Fruit fly (Drosophila melanogaster) whole organism, embryonic: ENCODE data around the gene nanos.

Source experiments
- B-H2 ChIP-seq: fragments of 200-800 bp; sonication (Bioruptor generic); optimal IDR thresholded peaks from 2 replicates; lab custom pipeline; 2018; ENCODE audit warnings: missing biosample characterization, mild to moderate bottlenecking, missing genetic modification characterization
- Blimp-1 ChIP-seq: fragments of 200-800 bp; sonication (Bioruptor generic); optimal IDR thresholded peaks from 3 replicates; lab custom pipeline; 2018; ENCODE audit warnings: missing biosample characterization, missing genetic modification characterization, mild to moderate bottlenecking, moderate library complexity, missing genetic modification reagents
- BtbVII ChIP-seq: fragments of 200-800 bp; sonication (Bioruptor generic); optimal IDR thresholded peaks from 3 replicates; lab custom pipeline; 2017; ENCODE audit warnings: missing biosample characterization, mild to moderate bottlenecking, missing genetic modification characterization
- CG10267 ChIP-seq: fragments of 200-800 bp; sonication (Bioruptor generic); optimal IDR thresholded peaks from 2 replicates; lab custom pipeline; 2018; ENCODE audit warnings: missing biosample characterization, mild to moderate bottlenecking, missing genetic modification characterization, moderate library complexity
- CG10366 ChIP-seq: fragments of 200-800 bp; sonication (Bioruptor generic); IDR thresholded peaks from 2 replicates; pipeline ENCODE4 v1.3.6; 2022; ENCODE audit warnings: missing biosample characterization, missing genetic modification characterization
- CG11560 ChIP-seq: fragments of 200-800 bp; sonication (Bioruptor generic); IDR thresholded peaks from 3 replicates; pipeline ENCODE4 v1.3.6; 2022; ENCODE audit warnings: missing biosample characterization, missing genetic modification characterization
- CG11696 ChIP-seq: fragments of 200-800 bp; sonication (Bioruptor generic); IDR thresholded peaks from 2 replicates; pipeline ENCODE4 v1.3.6; 2022; ENCODE audit warnings: missing biosample characterization, missing genetic modification characterization
- CG12942 ChIP-seq: fragments of 200-800 bp; sonication (Bioruptor generic); optimal IDR thresholded peaks from 3 replicates; lab custom pipeline; 2016; ENCODE audit warnings: missing biosample characterization, missing genetic modification characterization
- CG30431 ChIP-seq: fragments of 200-800 bp; sonication (Bioruptor generic); optimal IDR thresholded peaks from 2 replicates; lab custom pipeline; 2017; ENCODE audit warnings: missing biosample characterization, missing genetic modification characterization
- CG31224 ChIP-seq: fragments of 200-800 bp; sonication (Bioruptor generic); IDR thresholded peaks from 2 replicates; pipeline ENCODE4 v1.3.6; 2022; ENCODE audit warnings: missing biosample characterization, missing genetic modification characterization
- CG3838 ChIP-seq: fragments of 200-800 bp; sonication (Bioruptor generic); optimal IDR thresholded peaks from 3 replicates; lab custom pipeline; 2016; ENCODE audit warnings: missing biosample characterization, missing genetic modification characterization
- CG6254 ChIP-seq: fragments of 200-800 bp; sonication (Bioruptor generic); optimal IDR thresholded peaks from 3 replicates; lab custom pipeline; 2017; ENCODE audit warnings: mild to moderate bottlenecking, missing biosample characterization, missing genetic modification reagents, missing genetic modification characterization
- CG7839 ChIP-seq: fragments of 200-800 bp; sonication (Bioruptor generic); optimal IDR thresholded peaks from 3 replicates; lab custom pipeline; 2018; ENCODE audit warnings: missing biosample characterization, mild to moderate bottlenecking, missing genetic modification characterization, moderate library complexity
- CG8089 ChIP-seq: fragments of 200-800 bp; sonication (Bioruptor generic); optimal IDR thresholded peaks from 3 replicates; lab custom pipeline; 2016; ENCODE audit warnings: missing biosample characterization, missing genetic modification characterization
- CG8290 ChIP-seq, 3 experiments: fragments of 200-800 bp; sonication (Bioruptor generic); optimal IDR thresholded peaks; 2 replicates each; lab custom pipeline; 2016 to 2019; ENCODE audit warnings: missing biosample characterization in 3 of 3, missing genetic modification characterization in 3 of 3, mild to moderate bottlenecking in 2 of 3, moderate library complexity in 1 of 3
- CG8359 ChIP-seq: fragments of 200-800 bp; sonication (Bioruptor generic); optimal IDR thresholded peaks from 2 replicates; lab custom pipeline; 2017; ENCODE audit warnings: missing biosample characterization, mild to moderate bottlenecking, missing genetic modification characterization, borderline replicate concordance
- CG9609 ChIP-seq: fragments of 200-800 bp; sonication (Bioruptor generic); optimal IDR thresholded peaks from 3 replicates; lab custom pipeline; 2016; ENCODE audit warnings: missing biosample characterization, missing genetic modification characterization
- Chrac-16 ChIP-seq: fragments of 200-800 bp; sonication (Bioruptor generic); optimal IDR thresholded peaks from 3 replicates; lab custom pipeline; 2016; ENCODE audit warnings: missing biosample characterization, missing genetic modification characterization
- D19B ChIP-seq: fragments of 200-800 bp; sonication (Bioruptor generic); optimal IDR thresholded peaks from 2 replicates; lab custom pipeline; 2017; ENCODE audit warnings: missing biosample characterization, mild to moderate bottlenecking, missing genetic modification characterization
- Drgx ChIP-seq: fragments of 200-800 bp; sonication (Bioruptor generic); IDR thresholded peaks from 2 replicates; pipeline ENCODE4 v1.3.6; 2022; ENCODE audit warnings: missing biosample characterization, missing genetic modification characterization
- H2.0 ChIP-seq: fragments of 200-800 bp; sonication (Bioruptor generic); IDR thresholded peaks from 2 replicates; pipeline ENCODE4 v1.3.6; 2022; ENCODE audit warnings: missing biosample characterization, missing genetic modification characterization
- HLH3B ChIP-seq: fragments of 200-800 bp; sonication (Bioruptor generic); IDR thresholded peaks from 2 replicates; pipeline ENCODE4 v1.3.6; 2022; ENCODE audit warnings: missing biosample characterization, missing genetic modification characterization
- HLH54F ChIP-seq: fragments of 200-800 bp; sonication (Bioruptor generic); optimal IDR thresholded peaks from 3 replicates; lab custom pipeline; 2016; ENCODE audit warnings: missing biosample characterization, missing genetic modification characterization
- HmgD ChIP-seq: fragments of 200-800 bp; sonication (Bioruptor generic); optimal IDR thresholded peaks from 3 replicates; lab custom pipeline; 2016; ENCODE audit warnings: missing biosample characterization, missing genetic modification characterization
- MESR4 ChIP-seq: fragments of 200-800 bp; sonication (Bioruptor generic); optimal IDR thresholded peaks from 2 replicates; lab custom pipeline; 2018; ENCODE audit warnings: missing biosample characterization, mild to moderate bottlenecking, missing genetic modification characterization, moderate library complexity
- Oli ChIP-seq: fragments of 200-800 bp; sonication (Bioruptor generic); optimal IDR thresholded peaks from 2 replicates; lab custom pipeline; 2018; ENCODE audit warnings: missing biosample characterization, mild to moderate bottlenecking, missing genetic modification characterization, moderate library complexity
- Xbp1 ChIP-seq: fragments of 200-800 bp; sonication (Bioruptor generic); optimal IDR thresholded peaks from 3 replicates; lab custom pipeline; 2016; ENCODE audit warnings: missing biosample characterization, mild to moderate bottlenecking, missing genetic modification characterization
- Xrp1 ChIP-seq: fragments of 200-800 bp; sonication (Bioruptor generic); IDR thresholded peaks from 2 replicates; pipeline ENCODE4 v1.3.6; 2022; ENCODE audit warnings: missing biosample characterization, missing genetic modification characterization
- ase ChIP-seq: fragments of 200-800 bp; sonication (Bioruptor generic); IDR thresholded peaks from 3 replicates; pipeline ENCODE4 v1.3.6; 2022; ENCODE audit warnings: missing biosample characterization, missing genetic modification characterization
- bbx ChIP-seq: fragments of 200-800 bp; sonication (Bioruptor generic); IDR thresholded peaks from 2 replicates; pipeline ENCODE4 v1.3.6; 2022; ENCODE audit warnings: missing biosample characterization, missing genetic modification characterization; ENCODE audit not compliant: partially characterized antibody
- bowl ChIP-seq: fragments of 200-800 bp; sonication (Bioruptor generic); IDR thresholded peaks from 2 replicates; pipeline ENCODE4 v1.3.6; 2022; ENCODE audit warnings: missing biosample characterization, missing genetic modification characterization
- chif ChIP-seq, 2 experiments: fragments of 200-800 bp; sonication (Bioruptor generic); optimal IDR thresholded peaks; 3 replicates each; lab custom pipeline; 2016; ENCODE audit warnings: missing biosample characterization in 2 of 2, missing genetic modification characterization in 2 of 2
- dmrt11E ChIP-seq: fragments of 200-800 bp; sonication (Bioruptor generic); optimal IDR thresholded peaks from 3 replicates; lab custom pipeline; 2018; ENCODE audit warnings: missing biosample characterization, mild to moderate bottlenecking, missing genetic modification characterization, moderate library complexity
- gcm ChIP-seq: fragments of 200-800 bp; sonication (Bioruptor generic); optimal IDR thresholded peaks from 2 replicates; lab custom pipeline; 2019; ENCODE audit warnings: missing biosample characterization, mild to moderate bottlenecking, missing genetic modification characterization, moderate library complexity
- grn ChIP-seq: fragments of 200-800 bp; sonication (Bioruptor generic); optimal IDR thresholded peaks from 3 replicates; lab custom pipeline; 2017; ENCODE audit warnings: missing biosample characterization, missing genetic modification characterization
- lov ChIP-seq, 2 experiments: fragments of 200-800 bp in 1 of 2; fragments of >200 bp in 1 of 2; sonication (Bioruptor generic) in 1 of 2; IDR thresholded peaks in 1 of 2; optimal IDR thresholded peaks in 1 of 2; 2 replicates in 1 of 2; 3 replicates in 1 of 2; pipeline versions ENCODE4 v1.3.6 to Lab custom; 2017 to 2022; ENCODE audit warnings: missing biosample characterization in 1 of 2, missing genetic modification characterization in 1 of 2
- pb ChIP-seq: fragments of 200-800 bp; sonication (Bioruptor generic); optimal IDR thresholded peaks from 3 replicates; lab custom pipeline; 2016; ENCODE audit warnings: missing biosample characterization, missing genetic modification characterization
- phol ChIP-seq: fragments of 200-800 bp; sonication (Bioruptor generic); optimal IDR thresholded peaks from 3 replicates; lab custom pipeline; 2018; ENCODE audit warnings: missing biosample characterization, mild to moderate bottlenecking, missing genetic modification characterization, moderate library complexity
- repo ChIP-seq: fragments of 200-800 bp; sonication (Bioruptor generic); optimal IDR thresholded peaks from 2 replicates; lab custom pipeline; 2016; ENCODE audit warnings: missing biosample characterization, missing genetic modification characterization
- salm ChIP-seq: fragments of 200-800 bp; sonication (Bioruptor generic); optimal IDR thresholded peaks from 2 replicates; lab custom pipeline; 2018; ENCODE audit warnings: missing biosample characterization, mild to moderate bottlenecking, missing genetic modification characterization
- seq ChIP-seq: fragments of 200-800 bp; sonication (Bioruptor generic); IDR thresholded peaks from 2 replicates; pipeline ENCODE4 v1.3.6; 2022; ENCODE audit warnings: missing biosample characterization, missing genetic modification characterization
- slbo ChIP-seq: fragments of 200-800 bp; sonication (Bioruptor generic); IDR thresholded peaks from 2 replicates; pipeline ENCODE4 v1.3.6; 2022; ENCODE audit warnings: missing biosample characterization, missing genetic modification characterization
- sna ChIP-seq: fragments of 200-800 bp; sonication (Bioruptor generic); IDR thresholded peaks from 2 replicates; pipeline ENCODE4 v1.3.6; 2022; ENCODE audit warnings: missing biosample characterization, missing genetic modification characterization; ENCODE audit not compliant: partially characterized antibody
- sr ChIP-seq: fragments of 200-800 bp; sonication (Bioruptor generic); IDR thresholded peaks from 3 replicates; pipeline ENCODE4 v1.3.6; 2022; ENCODE audit warnings: missing biosample characterization, missing genetic modification characterization
- tio ChIP-seq: fragments of 200-800 bp; sonication (Bioruptor generic); optimal IDR thresholded peaks from 2 replicates; lab custom pipeline; 2017; ENCODE audit warnings: missing biosample characterization, missing genetic modification characterization, inconsistent platforms
- twi ChIP-seq: fragments of 200-800 bp; optimal IDR thresholded peaks from 2 replicates; lab custom pipeline; 2019; ENCODE audit warnings: missing biosample characterization, mild to moderate bottlenecking, missing genetic modification characterization, moderate library complexity
- tx ChIP-seq: fragments of 200-800 bp; sonication (Bioruptor generic); optimal IDR thresholded peaks from 2 replicates; lab custom pipeline; 2016; ENCODE audit warnings: missing biosample characterization, missing genetic modification characterization
- vnd ChIP-seq: fragments of 200-800 bp; sonication (Bioruptor generic); IDR thresholded peaks from 3 replicates; pipeline ENCODE4 v1.3.6; 2022; ENCODE audit warnings: missing biosample characterization, missing genetic modification characterization; ENCODE audit not compliant: partially characterized antibody
- zen2 ChIP-seq: fragments of 200-800 bp; sonication (Bioruptor generic); IDR thresholded peaks from 3 replicates; pipeline ENCODE4 v1.3.6; 2022; ENCODE audit warnings: missing biosample characterization, missing genetic modification characterization; ENCODE audit not compliant: partially characterized antibody
- zf30C ChIP-seq: fragments of 200-800 bp; sonication (Bioruptor generic); optimal IDR thresholded peaks from 3 replicates; lab custom pipeline; 2018; ENCODE audit warnings: missing biosample characterization, mild to moderate bottlenecking, missing genetic modification characterization

nanos gene

dm6 chr3R:19108126-19108525 lies 48.9 kb upstream of the nanos start (continued):
- peak; percentile 29 for TF ChIP-seq phol (tag; lab: Kevin White, UChicago)
- no peak for TF ChIP-seq bbx (GFP tag; lab: Robert Waterston, UW)
- TF ChIP-seq CG12942 (GFP tag; lab: Kevin White, UChicago), result no peak
- TF ChIP-seq gcm (GFP tag; lab: Kevin White, UChicago), result peak; percentile 11
- no peak for TF ChIP-seq CG31224 (GFP tag; lab: Robert Waterston, UW)
- TF ChIP-seq repo (GFP tag; lab: Kevin White, UChicago), result no peak
- TF ChIP-seq D19B (GFP tag; lab: Kevin White, UChicago), result no peak
- peak; percentile 47 for TF ChIP-seq twi (tag; lab: Kevin White, UChicago)
- no peak; the same call in 1 of the 2 replicates for TF ChIP-seq CG10366 (GFP tag; lab: Robert Waterston, UW)
- TF ChIP-seq seq (GFP tag; lab: Robert Waterston, UW), result no peak
- TF ChIP-seq Blimp-1 (GFP tag; lab: Kevin White, UChicago), result peak; percentile 54
- no peak for TF ChIP-seq ase
- TF ChIP-seq lov (optimal IDR thresholded peaks at IDR 0.05; lab: Kevin White, UChicago), result no peak
- no peak for TF ChIP-seq lov (GFP tag; IDR thresholded peaks at IDR 0.05; lab: Robert Waterston, UW)
- no peak for TF ChIP-seq Oli (tag; lab: Kevin White, UChicago)
- TF ChIP-seq chif (GFP tag; optimal IDR thresholded peaks at IDR 0.05; lab: Kevin White, UChicago), result peak in 1 of 2 experiments; percentile 37
- no peak for TF ChIP-seq zen2 (GFP tag; lab: Robert Waterston, UW)
- 0 out of 2 replicates have a peak, but pooled peaks have one; percentile 4 for TF ChIP-seq slbo (GFP tag; lab: Robert Waterston, UW)
- no peak for TF ChIP-seq CG9609 (GFP tag; lab: Kevin White, UChicago)
- peak; percentile 37 for TF ChIP-seq CG6254 (GFP tag; lab: Kevin White, UChicago)
- peak; percentile 11 for TF ChIP-seq CG7839
- TF ChIP-seq CG8290 (GFP tag; optimal IDR thresholded peaks at IDR 0.05; lab: Kevin White, UChicago), result peak; percentile 1
- no peak for TF ChIP-seq CG8290 (tag; optimal IDR thresholded peaks at IDR 0.05; lab: Kevin White, UChicago)
- TF ChIP-seq sna (GFP tag; lab: Robert Waterston, UW), result no peak
- peak; percentile 25 for TF ChIP-seq Chrac-16
- no peak for TF ChIP-seq MESR4 (GFP tag; lab: Kevin White, UChicago)
- TF ChIP-seq vnd (GFP tag; lab: Robert Waterston, UW), result no peak
- no peak for TF ChIP-seq CG3838
- no peak for TF ChIP-seq HLH54F (GFP tag; lab: Kevin White, UChicago)
- TF ChIP-seq zf30C (GFP tag; lab: Kevin White, UChicago), result peak; percentile 16
- TF ChIP-seq Xbp1 (GFP tag; lab: Kevin White, UChicago), result peak; percentile 11
- 0 out of 2 replicates have a peak, but pooled peaks have one; percentile 19 for TF ChIP-seq HLH3B (GFP tag; lab: Robert Waterston, UW)
- TF ChIP-seq HmgD (GFP tag; lab: Kevin White, UChicago), result no peak
- TF ChIP-seq tx, result no peak
- TF ChIP-seq bowl, result no peak
- no peak for TF ChIP-seq BtbVII
- TF ChIP-seq grn (GFP tag; lab: Kevin White, UChicago), result no peak
- TF ChIP-seq CG8359 (GFP tag; lab: Kevin White, UChicago), result no peak
- no peak for TF ChIP-seq CG8089 (GFP tag; lab: Kevin White, UChicago)
- TF ChIP-seq tio, result no peak
- 0 out of 2 replicates have a peak, but pooled peaks have one; percentile 16 for TF ChIP-seq Drgx (GFP tag; lab: Robert Waterston, UW)
- no peak for TF ChIP-seq salm (tag; lab: Kevin White, UChicago)
- TF ChIP-seq CG10267 (tag; lab: Kevin White, UChicago), result peak; percentile 15
- TF ChIP-seq CG11560 (tag; lab: Robert Waterston, UW), result no peak
- peak; percentile 57 for TF ChIP-seq Xrp1 (GFP tag; lab: Robert Waterston, UW)
- TF ChIP-seq dmrt11E (tag; lab: Kevin White, UChicago), result peak; percentile 38
- TF ChIP-seq H2.0 (GFP tag; lab: Robert Waterston, UW), result no peak
- no peak for TF ChIP-seq pb (GFP tag; lab: Kevin White, UChicago)
- no peak for TF ChIP-seq B-H2 (GFP tag; lab: Kevin White, UChicago)
- no peak for TF ChIP-seq sr (GFP tag; lab: Robert Waterston, UW)
- no peak for TF ChIP-seq CG30431 (GFP tag; lab: Kevin White, UChicago)
- 0 out of 2 replicates have a peak, but pooled peaks have one; percentile 12 for TF ChIP-seq CG11696 (GFP tag; lab: Robert Waterston, UW)
